Fruit fly (Drosophila melanogaster): ENCODE data around the gene CG11722.

- TF ChIP-seq Dif (GFP tag; optimal IDR thresholded peaks at IDR 0.05; ENCODE audit: partially characterized antibody) (peak; percentile 25), pan (optimal IDR thresholded peaks at IDR 0.05) (no peak), Sp1 (GFP tag; optimal IDR thresholded peaks at IDR 0.05) (no peak), rgr (GFP tag; optimal IDR thresholded peaks at IDR 0.05) (peak; percentile 22), lola (GFP tag; optimal IDR thresholded peaks at IDR 0.05) (no peak), h (GFP tag; optimal IDR thresholded peaks at IDR 0.05) (peak; percentile 44), OdsH (GFP tag; optimal IDR thresholded peaks at IDR 0.05) (no peak), Myc (optimal IDR thresholded peaks at IDR 0.05) (no peak), jim (GFP tag; optimal IDR thresholded peaks at IDR 0.05) (no peak)
Observed at dm6 chr3R:10081469-10082111, 36.2 kb upstream of the CG11722 start.
